Worm (Caenorhabditis elegans): Measurements from ENCODE around the gene jmjd-3.2.
A peak's percentile ranks its signal among the peaks of the same experiment; 100 is the strongest.

Gene jmjd-3.2

ce11 chrX:14489945-14490344 is 41.9 kb downstream of the jmjd-3.2 start, which contains the start of gene his-24 (continued):
- TF ChIP-seq ceh-44 (GFP tag; IDR thresholded peaks at IDR 0.05) (no peak), daf-8 (GFP tag; IDR thresholded peaks at IDR 0.05) (no peak), dmd-9 (GFP tag; IDR thresholded peaks at IDR 0.05) (peak; percentile 66; the same call in 1 of the 2 replicates), ceh-28 (tag; optimal IDR thresholded peaks at IDR 0.05) (no peak), madf-5 (GFP tag; IDR thresholded peaks at IDR 0.05) (no peak), R02D3.7 (tag; optimal IDR thresholded peaks at IDR 0.05) (no peak), nhr-42 (GFP tag; IDR thresholded peaks at IDR 0.05) (peak; percentile 59; the same call in 1 of the 2 replicates), ZK337.2 (GFP tag; IDR thresholded peaks at IDR 0.05) (no peak), ceh-62 (tag; optimal IDR thresholded peaks at IDR 0.05) (no peak), ama-1 (optimal IDR thresholded peaks at IDR 0.05) (peak; percentile 83), F10B5.3 (tag; optimal IDR thresholded peaks at IDR 0.05) (no peak), zip-2 (tag; optimal IDR thresholded peaks at IDR 0.05) (no peak), D1046.2 (GFP tag; IDR thresholded peaks at IDR 0.05) (0 out of 2 replicates have a peak, but pooled peaks have one; percentile 53), spr-3 (GFP tag; optimal IDR thresholded peaks at IDR 0.05) (no peak), aly-2 (tag; optimal IDR thresholded peaks at IDR 0.05) (no peak), hlh-11 (tag; optimal IDR thresholded peaks at IDR 0.05) (peak; percentile 70), hlh-30 (tag; optimal IDR thresholded peaks at IDR 0.05; ENCODE audit: insufficient read depth) (peak; percentile 71), lin-39 (tag; optimal IDR thresholded peaks at IDR 0.05) (no peak), F49E8.2 (tag; optimal IDR thresholded peaks at IDR 0.05; ENCODE audit: borderline replicate concordance) (no peak), mxl-2 (GFP tag; conservative IDR thresholded peaks at IDR 0.05) (0 out of 2 replicates have a peak, but pooled peaks have one; percentile 40), dmd-8 (GFP tag; IDR thresholded peaks at IDR 0.05) (no peak), unc-62 (GFP tag; optimal IDR thresholded peaks at IDR 0.05 in 1 of 2) (no peak), unc-62 (tag; optimal IDR thresholded peaks at IDR 0.05) (no peak), mdt-29 (GFP tag; IDR thresholded peaks at IDR 0.05) (no peak), ces-1 (GFP tag; optimal IDR thresholded peaks at IDR 0.05) (no peak), F26F4.8 (GFP tag; conservative IDR thresholded peaks at IDR 0.05) (no peak), hif-1 (tag; optimal IDR thresholded peaks at IDR 0.05) (peak in 1 of 2 experiments; percentile 51), tag-97 (GFP tag; IDR thresholded peaks at IDR 0.05) (no peak), gei-8 (GFP tag; optimal IDR thresholded peaks at IDR 0.05) (no peak), tra-1 (GFP tag; IDR thresholded peaks at IDR 0.05) (peak; percentile 73), daf-12 (tag; optimal IDR thresholded peaks at IDR 0.05) (no peak), lsy-2 (tag; optimal IDR thresholded peaks at IDR 0.05) (peak in 1 of 2 experiments; percentile 70), arid-1 (GFP tag; conservative IDR thresholded peaks at IDR 0.05) (no peak), unc-39 (tag; optimal IDR thresholded peaks at IDR 0.05) (no peak), zfp-2 (tag; optimal IDR thresholded peaks at IDR 0.05) (no peak), aha-1 (tag) (peak; percentile 99), fos-1 (tag; optimal IDR thresholded peaks at IDR 0.05) (no peak), nhr-48 (tag; optimal IDR thresholded peaks at IDR 0.05) (peak; percentile 8), lin-1 (GFP tag; IDR thresholded peaks at IDR 0.05) (no peak), pqm-1 (tag; optimal IDR thresholded peaks at IDR 0.05) (peak; percentile 40), zip-11 (GFP tag; IDR thresholded peaks at IDR 0.05) (no peak), Y105C5A.15 (GFP tag; IDR thresholded peaks at IDR 0.05) (no peak), nhr-25 (tag; optimal IDR thresholded peaks at IDR 0.05; ENCODE audit: borderline replicate concordance, insufficient read depth) (peak; percentile 18), snpc-1.2 (GFP tag; IDR thresholded peaks at IDR 0.05) (no peak), zfp-3 (GFP tag; conservative IDR thresholded peaks at IDR 0.05) (no peak), fkh-10 (GFP tag; optimal IDR thresholded peaks at IDR 0.05) (peak; percentile 6), nhr-11 (tag; optimal IDR thresholded peaks at IDR 0.05) (peak; percentile 48), pha-4 (GFP tag; IDR thresholded peaks at IDR 0.05) (peak; percentile 70), pha-4 (tag; optimal IDR thresholded peaks at IDR 0.05) (no peak), ctbp-1 (GFP tag; IDR thresholded peaks at IDR 0.05) (peak; percentile 62; the same call in 1 of the 2 replicates), daf-16 (GFP tag; optimal IDR thresholded peaks at IDR 0.05) (no peak), daf-16 (tag; optimal IDR thresholded peaks at IDR 0.05) (peak; percentile 29), mxl-3 (GFP tag; optimal IDR thresholded peaks at IDR 0.05) (peak; percentile 56)

All from whole organism, L4 larva.